Fruit fly (Drosophila melanogaster) whole organism, embryonic: ENCODE results near the gene Rab10.
"Not testable (repeated sequence)": the region's sequence is repeated elsewhere in the genome, so short reads cannot be mapped to it uniquely, and the experiment has no call there.

Source experiments
- CG10267 ChIP-seq: fragments of 200-800 bp; sonication (Bioruptor generic); optimal IDR thresholded peaks from 2 replicates; lab custom pipeline; 2018; ENCODE audit warnings: missing biosample characterization, mild to moderate bottlenecking, missing genetic modification characterization, moderate library complexity
- CG10462 ChIP-seq: fragments of 200-800 bp; sonication (Bioruptor generic); optimal IDR thresholded peaks from 2 replicates; lab custom pipeline; 2016; ENCODE audit warnings: missing biosample characterization, missing genetic modification characterization
- CG13296 ChIP-seq: fragments of 200-800 bp; sonication (Bioruptor generic); optimal IDR thresholded peaks from 3 replicates; lab custom pipeline; 2018; ENCODE audit warnings: missing biosample characterization, mild to moderate bottlenecking, missing genetic modification characterization
- CG15479 ChIP-seq: fragments of 200-800 bp; sonication (Bioruptor generic); optimal IDR thresholded peaks from 3 replicates; lab custom pipeline; 2019; ENCODE audit warnings: missing biosample characterization, mild to moderate bottlenecking, missing genetic modification characterization, moderate library complexity
- CG15514 ChIP-seq: fragments of 200-800 bp; sonication (Bioruptor generic); optimal IDR thresholded peaks from 3 replicates; lab custom pipeline; 2017; ENCODE audit warnings: missing biosample characterization, missing genetic modification characterization, mild to moderate bottlenecking, moderate library complexity, missing genetic modification reagents
- CG16779 ChIP-seq: fragments of 200-800 bp; sonication (Bioruptor generic); IDR thresholded peaks from 2 replicates; pipeline ENCODE4 v1.3.6; 2022; ENCODE audit warnings: missing biosample characterization, missing genetic modification characterization
- CG17186 ChIP-seq: fragments of 200-800 bp; sonication (Bioruptor generic); optimal IDR thresholded peaks from 3 replicates; lab custom pipeline; 2017; ENCODE audit warnings: missing biosample characterization, missing genetic modification reagents, missing genetic modification characterization
- CG1832 ChIP-seq: fragments of 200-800 bp; sonication (Bioruptor generic); optimal IDR thresholded peaks from 2 replicates; lab custom pipeline; 2017; ENCODE audit warnings: missing biosample characterization, mild to moderate bottlenecking, missing genetic modification characterization, inconsistent platforms
- CG18764 ChIP-seq: fragments of 200-800 bp; sonication (Bioruptor generic); optimal IDR thresholded peaks from 3 replicates; lab custom pipeline; 2016; ENCODE audit warnings: missing biosample characterization, missing genetic modification characterization
- CG2678 ChIP-seq: fragments of 200-800 bp; sonication (Bioruptor generic); optimal IDR thresholded peaks from 3 replicates; lab custom pipeline; 2019; ENCODE audit warnings: missing biosample characterization, mild to moderate bottlenecking, missing genetic modification characterization, moderate library complexity
- CG2875 ChIP-seq: fragments of 200-800 bp; sonication (Bioruptor generic); optimal IDR thresholded peaks from 2 replicates; lab custom pipeline; 2017; ENCODE audit warnings: missing biosample characterization, mild to moderate bottlenecking, missing genetic modification characterization, missing genetic modification reagents
- CG3407 ChIP-seq: fragments of 200-800 bp; sonication (Bioruptor generic); optimal IDR thresholded peaks from 2 replicates; lab custom pipeline; 2018; ENCODE audit warnings: missing biosample characterization, mild to moderate bottlenecking, missing genetic modification characterization
- CG34224 ChIP-seq: fragments of 200-800 bp; sonication (Bioruptor generic); IDR thresholded peaks from 3 replicates; pipeline ENCODE4 v1.3.6; 2022; ENCODE audit warnings: missing biosample characterization, missing genetic modification characterization; ENCODE audit not compliant: partially characterized antibody
- CG3847 ChIP-seq: fragments of 200-800 bp; sonication (Bioruptor generic); IDR thresholded peaks from 2 replicates; pipeline ENCODE4 v1.3.6; 2022; ENCODE audit warnings: missing biosample characterization, missing genetic modification characterization
- CG4360 ChIP-seq: fragments of 200-800 bp; sonication (Bioruptor generic); IDR thresholded peaks from 2 replicates; pipeline ENCODE4 v1.3.6; 2022; ENCODE audit warnings: missing biosample characterization, missing genetic modification characterization
- CG5953 ChIP-seq: fragments of 200-800 bp; sonication (Bioruptor generic); IDR thresholded peaks from 2 replicates; pipeline ENCODE4 v1.3.6; 2022; ENCODE audit warnings: missing biosample characterization, missing genetic modification characterization
- CG7745 ChIP-seq: fragments of 200-800 bp; sonication (Bioruptor generic); optimal IDR thresholded peaks from 2 replicates; lab custom pipeline; 2018; ENCODE audit warnings: missing biosample characterization, mild to moderate bottlenecking, missing genetic modification characterization, moderate library complexity
- CG7839 ChIP-seq: fragments of 200-800 bp; sonication (Bioruptor generic); optimal IDR thresholded peaks from 3 replicates; lab custom pipeline; 2018; ENCODE audit warnings: missing biosample characterization, mild to moderate bottlenecking, missing genetic modification characterization, moderate library complexity
- CG8478 ChIP-seq: fragments of >200 bp; optimal IDR thresholded peaks from 2 replicates; lab custom pipeline; 2018
- CG9797 ChIP-seq: fragments of 200-800 bp; sonication (Bioruptor generic); optimal IDR thresholded peaks from 3 replicates; lab custom pipeline; 2018; ENCODE audit warnings: missing biosample characterization, mild to moderate bottlenecking, missing genetic modification characterization
- D19A ChIP-seq: fragments of 200-800 bp; optimal IDR thresholded peaks from 3 replicates; lab custom pipeline; 2019; ENCODE audit warnings: missing biosample characterization, mild to moderate bottlenecking, missing genetic modification characterization, moderate library complexity
- Mad ChIP-seq: fragments of 200-800 bp; sonication (Bioruptor generic); optimal IDR thresholded peaks from 2 replicates; lab custom pipeline; 2016; ENCODE audit warnings: missing biosample characterization, missing genetic modification characterization
- Opbp ChIP-seq: fragments of 200-800 bp; sonication (Bioruptor generic); IDR thresholded peaks from 3 replicates; pipeline ENCODE4 v1.3.6; 2022; ENCODE audit warnings: missing biosample characterization, missing genetic modification characterization; ENCODE audit not compliant: partially characterized antibody
- Pdp1 ChIP-seq, 2 experiments: fragments of 200-800 bp; sonication (Bioruptor generic); optimal IDR thresholded peaks; 3 replicates each; lab custom pipeline; 2016; ENCODE audit warnings: missing biosample characterization in 2 of 2, missing genetic modification characterization in 2 of 2, mild to moderate bottlenecking in 1 of 2, moderate library complexity in 1 of 2
- ab ChIP-seq: fragments of 200-800 bp; sonication (Bioruptor generic); optimal IDR thresholded peaks from 2 replicates; lab custom pipeline; 2016; ENCODE audit warnings: missing biosample characterization, missing genetic modification characterization
- al ChIP-seq: fragments of 200-800 bp; sonication (Bioruptor generic); IDR thresholded peaks from 2 replicates; pipeline ENCODE4 v1.3.6; 2022; ENCODE audit warnings: missing biosample characterization, missing genetic modification characterization
- ase ChIP-seq: fragments of 200-800 bp; sonication (Bioruptor generic); IDR thresholded peaks from 3 replicates; pipeline ENCODE4 v1.3.6; 2022; ENCODE audit warnings: missing biosample characterization, missing genetic modification characterization
- cg ChIP-seq: fragments of 200-800 bp; sonication (Bioruptor generic); optimal IDR thresholded peaks from 3 replicates; lab custom pipeline; 2019; ENCODE audit warnings: missing biosample characterization, mild to moderate bottlenecking, missing genetic modification characterization, moderate library complexity
- dati ChIP-seq: fragments of 200-800 bp; sonication (Bioruptor generic); IDR thresholded peaks from 2 replicates; pipeline ENCODE4 v1.3.6; 2022; ENCODE audit warnings: missing biosample characterization, missing genetic modification characterization
- dm ChIP-seq: fragments of 200-800 bp; sonication (Bioruptor generic); optimal IDR thresholded peaks from 3 replicates; lab custom pipeline; 2016; ENCODE audit warnings: missing biosample characterization, missing genetic modification characterization
- en ChIP-seq: fragments of 200-800 bp; sonication (Bioruptor generic); optimal IDR thresholded peaks from 2 replicates; lab custom pipeline; 2016; ENCODE audit warnings: missing biosample characterization, missing genetic modification characterization
- esg ChIP-seq: fragments of 200-800 bp; sonication (Bioruptor generic); conservative IDR thresholded peaks from 2 replicates; pipeline ENCODE4 v1.3.6; 2022; ENCODE audit warnings: missing biosample characterization, missing genetic modification characterization
- gem ChIP-seq: fragments of 200-800 bp; sonication (Bioruptor generic); optimal IDR thresholded peaks from 2 replicates; lab custom pipeline; 2019; ENCODE audit warnings: missing biosample characterization, mild to moderate bottlenecking, missing genetic modification characterization, moderate library complexity
- hth ChIP-seq: fragments of >200 bp; optimal IDR thresholded peaks from 2 replicates; lab custom pipeline; 2017; ENCODE audit warnings: inconsistent platforms
- maf-S ChIP-seq: fragments of 200-800 bp; sonication (Bioruptor generic); optimal IDR thresholded peaks from 2 replicates; lab custom pipeline; 2016; ENCODE audit warnings: missing biosample characterization, missing genetic modification characterization
- repo ChIP-seq: fragments of 200-800 bp; sonication (Bioruptor generic); optimal IDR thresholded peaks from 2 replicates; lab custom pipeline; 2016; ENCODE audit warnings: missing biosample characterization, missing genetic modification characterization
- sima ChIP-seq: fragments of 200-800 bp; sonication (Bioruptor generic); optimal IDR thresholded peaks from 2 replicates; lab custom pipeline; 2016; ENCODE audit warnings: missing biosample characterization, missing genetic modification characterization
- stwl ChIP-seq: fragments of 200-800 bp; sonication (Bioruptor generic); optimal IDR thresholded peaks from 3 replicates; lab custom pipeline; 2018; ENCODE audit warnings: missing biosample characterization, mild to moderate bottlenecking, missing genetic modification characterization, moderate library complexity
- tll ChIP-seq, 2 experiments: fragments of 200-800 bp in 1 of 2; fragments of >200 bp in 1 of 2; sonication (Bioruptor generic) in 1 of 2; optimal IDR thresholded peaks; 2 replicates each; lab custom pipeline; 2017 to 2019; ENCODE audit warnings: missing biosample characterization in 2 of 2, missing genetic modification characterization in 2 of 2, mild to moderate bottlenecking in 1 of 2, moderate library complexity in 1 of 2
- trh ChIP-seq: fragments of 200-800 bp; sonication (Bioruptor generic); optimal IDR thresholded peaks from 2 replicates; lab custom pipeline; 2016; ENCODE audit warnings: missing biosample characterization, missing genetic modification characterization

The Rab10 gene

dm6 chrX:20251069-20251468 is at the start of gene Rab10, which contains the start of gene CG17068 (continued):
- TF ChIP-seq dm (GFP tag; lab: Kevin White, UChicago), result peak; percentile 53
- TF ChIP-seq Mad (GFP tag; lab: Kevin White, UChicago), result no peak

- TF ChIP-seq esg; CG5953 (GFP tag; lab: Robert Waterston, UW); sima (GFP tag; lab: Kevin White, UChicago): not testable (repeated sequence)
Measured at dm6 chrX:20201833-20202232, 49.3 kb upstream of the Rab10 start, which contains the start of gene SdicA. TSS of gene SdicA (minus strand) at chrX:20201933.

dm6 chrX:20209503-20209902 is 41.6 kb upstream of the Rab10 start, which contains the start of gene SdicB:
TSS of gene SdicB (minus strand) at chrX:20209603.
- TF ChIP-seq CG10462 (GFP tag; lab: Kevin White, UChicago); ab; CG15514: not testable (repeated sequence)

dm6 chrX:20217159-20217558 is 34.0 kb upstream of the Rab10 start, which contains the start of gene SdicC:
TSS of gene SdicC (minus strand) at chrX:20217259.
- not testable (repeated sequence) for TF ChIP-seq CG2875 (GFP tag; lab: Kevin White, UChicago); CG7839 (tag; lab: Kevin White, UChicago); hth (lab: Kevin White, UChicago)

dm6 chrX:20224920-20225319 is 26.2 kb upstream of the Rab10 start, which contains the start of gene Sdic4:
TSS of gene Sdic4 (minus strand) at chrX:20225020.
- not testable (repeated sequence) for TF ChIP-seq CG13296; repo (GFP tag; lab: Kevin White, UChicago); dati (GFP tag; lab: Robert Waterston, UW)

- TF ChIP-seq CG2678 (no peak), stwl (tag; lab: Kevin White, UChicago) (peak; percentile 86), en (GFP tag; lab: Kevin White, UChicago) (no peak), cg (no peak), CG3847 (no peak), Opbp (GFP tag; lab: Robert Waterston, UW) (no peak), CG1832 (GFP tag; lab: Kevin White, UChicago) (peak; percentile 53), ase (GFP tag; lab: Robert Waterston, UW) (no peak), Pdp1 (GFP tag; optimal IDR thresholded peaks at IDR 0.05; lab: Kevin White, UChicago) (no peak), trh (GFP tag; lab: Kevin White, UChicago) (no peak), CG15479 (GFP tag; lab: Kevin White, UChicago) (peak; percentile 15), gem (no peak), CG3407 (GFP tag; lab: Kevin White, UChicago) (no peak), D19A (tag; lab: Kevin White, UChicago) (no peak), CG10267 (tag; lab: Kevin White, UChicago) (peak; percentile 6), CG9797 (GFP tag; lab: Kevin White, UChicago) (no peak), CG8478 (lab: Kevin White, UChicago) (peak; percentile 64), CG18764 (GFP tag; lab: Kevin White, UChicago) (no peak), maf-S (no peak), CG34224 (GFP tag; lab: Robert Waterston, UW) (no peak), CG16779 (GFP tag; lab: Robert Waterston, UW) (no peak), CG17186 (GFP tag; lab: Kevin White, UChicago) (no peak), CG4360 (GFP tag; lab: Robert Waterston, UW) (no peak), tll (GFP tag; optimal IDR thresholded peaks at IDR 0.05; lab: Kevin White, UChicago) (peak in 1 of 2 experiments; percentile 52), CG7745 (tag; lab: Kevin White, UChicago) (no peak), al (GFP tag; lab: Robert Waterston, UW) (no peak)
Measured at dm6 chrX:20231658-20232057, 19.5 kb upstream of the Rab10 start.
